Worm (Caenorhabditis elegans): ENCODE data around the gene R07C12.1.

DNA sequence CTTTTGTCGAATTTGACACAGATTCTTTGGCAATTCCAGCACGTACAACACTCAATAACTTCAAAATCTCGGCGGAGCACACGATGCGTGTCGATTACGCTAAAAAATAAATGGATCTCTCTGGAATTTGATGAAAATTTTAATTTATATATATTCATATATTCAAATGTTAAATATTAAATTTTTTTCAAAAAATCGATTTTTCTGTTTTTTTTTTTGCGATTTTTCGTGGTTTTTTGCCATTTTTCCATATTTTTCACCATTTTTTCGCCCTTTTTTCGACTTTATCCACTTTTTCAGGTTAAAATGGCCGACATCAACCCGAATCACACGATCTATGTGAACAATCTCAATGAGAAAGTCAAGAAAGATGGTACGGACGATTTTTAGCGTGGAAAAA, 21.5 kb downstream of the R07C12.1 start, which contains the start of gene rnp-3:
- no peak for TF ChIP-seq mel-28 (tag; optimal IDR thresholded peaks at IDR 0.05; ENCODE audit: borderline replicate concordance)
- TF ChIP-seq rcor-1 (GFP tag; IDR thresholded peaks at IDR 0.05): no peak
- TF ChIP-seq F57C9.4 (tag; optimal IDR thresholded peaks at IDR 0.05): no peak
- TF ChIP-seq egl-44 (GFP tag; IDR thresholded peaks at IDR 0.05): no peak
- TF ChIP-seq unc-62 (GFP tag; optimal IDR thresholded peaks at IDR 0.05): no peak
- no peak for TF ChIP-seq hmg-1.2 (GFP tag; IDR thresholded peaks at IDR 0.05)
- no peak for TF ChIP-seq Y53F4B.3 (GFP tag; IDR thresholded peaks at IDR 0.05)
- no peak for TF ChIP-seq madf-6 (GFP tag; IDR thresholded peaks at IDR 0.05)
- no peak for TF ChIP-seq F37B4.10 (GFP tag; IDR thresholded peaks at IDR 0.05)
- no peak for TF ChIP-seq F52B5.7 (tag; optimal IDR thresholded peaks at IDR 0.05)
- TF ChIP-seq unc-130 (GFP tag; optimal IDR thresholded peaks at IDR 0.05): no peak

Data from whole organism, young adult.